Worm (Caenorhabditis elegans) whole organism, midembryonic: ENCODE measurements around the gene F28G4.3.

Experiments used
- T22C8.4 ChIP-seq: fragments of 200-800 bp; sonication (Bioruptor generic); IDR thresholded peaks from 2 replicates; pipeline ENCODE4 v1.3.6; 2022; ENCODE audit warnings: missing genetic modification characterization, missing compliant biosample characterization
- cog-1 ChIP-seq: sonication (generic microtip); optimal IDR thresholded peaks from 2 replicates; lab custom pipeline; 2016; ENCODE audit warnings: missing genetic modification characterization, missing compliant biosample characterization
- flt-1 ChIP-seq: fragments of 200-800 bp; sonication (Bioruptor generic); IDR thresholded peaks from 2 replicates; pipeline ENCODE4 v1.3.6; 2022; ENCODE audit warnings: missing genetic modification characterization, missing compliant biosample characterization
- klf-2 ChIP-seq: fragments of 200-800 bp; sonication (Bioruptor generic); conservative IDR thresholded peaks from 2 replicates; pipeline ENCODE4 v1.3.6; 2022; ENCODE audit warnings: missing genetic modification reagents, missing genetic modification characterization, missing compliant biosample characterization
- med-1 ChIP-seq: sonication (generic microtip); optimal IDR thresholded peaks from 2 replicates; lab custom pipeline; 2017; ENCODE audit warnings: missing genetic modification characterization, mild to moderate bottlenecking, missing compliant biosample characterization, antibody characterized with exemption, missing genetic modification reagents; ENCODE audit not compliant: insufficient read depth
- ref-1 ChIP-seq: fragments of 200-800 bp; sonication (Bioruptor generic); conservative IDR thresholded peaks from 2 replicates; pipeline ENCODE4 v1.3.6; 2022; ENCODE audit warnings: missing genetic modification reagents, missing genetic modification characterization, missing compliant biosample characterization
- tab-1 ChIP-seq: fragments of 200-800 bp; sonication (Bioruptor generic); IDR thresholded peaks from 2 replicates; pipeline ENCODE4 v1.3.6; 2022; ENCODE audit warnings: missing genetic modification characterization, missing compliant biosample characterization
- ztf-23 ChIP-seq: fragments of 200-800 bp; sonication (Bioruptor generic); IDR thresholded peaks from 2 replicates; pipeline ENCODE4 v1.3.6; 2022; ENCODE audit warnings: missing genetic modification reagents, missing genetic modification characterization, missing compliant biosample characterization
- ztf-29 ChIP-seq: fragments of 200-800 bp; sonication (Bioruptor generic); IDR thresholded peaks from 2 replicates; pipeline ENCODE4 v1.3.6; 2022; ENCODE audit warnings: missing genetic modification reagents, missing genetic modification characterization, missing compliant biosample characterization

Gene F28G4.3

ce11 chrV:16287619-16288018, at the start of gene F28G4.3:
Gene F28G4.3 (minus strand): TSS chrV:16287719.
- TF ChIP-seq med-1 (GFP tag; lab: Kevin White, UChicago) (no peak), ref-1 (GFP tag; lab: Robert Waterston, UW) (no peak), cog-1 (tag; lab: Kevin White, UChicago) (no peak), ztf-23 (GFP tag; lab: Robert Waterston, UW) (no peak), ztf-29 (GFP tag; lab: Robert Waterston, UW) (no peak), klf-2 (GFP tag; lab: Robert Waterston, UW) (no peak), flt-1 (no peak), tab-1 (GFP tag; lab: Robert Waterston, UW) (no peak), T22C8.4 (GFP tag; lab: Robert Waterston, UW) (no peak)

ce11 chrV:16336326-16336725, 48.8 kb upstream of the F28G4.3 start, which contains the start of gene srw-87:
Gene srw-87 (plus strand): TSS chrV:16336626.
- TF ChIP-seq flt-1 (no peak), ztf-23 (GFP tag; lab: Robert Waterston, UW) (no peak), tab-1 (GFP tag; lab: Robert Waterston, UW) (no peak), cog-1 (tag; lab: Kevin White, UChicago) (no peak), med-1 (GFP tag; lab: Kevin White, UChicago) (no peak), ztf-29 (GFP tag; lab: Robert Waterston, UW) (no peak), klf-2 (GFP tag; lab: Robert Waterston, UW) (no peak), T22C8.4 (GFP tag; lab: Robert Waterston, UW) (no peak), ref-1 (GFP tag; lab: Robert Waterston, UW) (no peak)

ce11 chrV:16333412-16333811, 45.9 kb upstream of the F28G4.3 start, which contains the start of gene srh-167:
Gene srh-167 (plus strand): TSS chrV:16333712.
- TF ChIP-seq med-1 (GFP tag; lab: Kevin White, UChicago) (no peak), ztf-29 (GFP tag; lab: Robert Waterston, UW) (no peak), flt-1 (no peak), klf-2 (GFP tag; lab: Robert Waterston, UW) (no peak), cog-1 (tag; lab: Kevin White, UChicago) (no peak), tab-1 (GFP tag; lab: Robert Waterston, UW) (no peak), ref-1 (GFP tag; lab: Robert Waterston, UW) (no peak), T22C8.4 (GFP tag; lab: Robert Waterston, UW) (no peak), ztf-23 (GFP tag; lab: Robert Waterston, UW) (no peak)

ce11 chrV:16328849-16329248, 41.3 kb upstream of the F28G4.3 start, which contains the start of gene F57G8.7:
Gene F57G8.7 (plus strand): TSS chrV:16329149.
- no peak for TF ChIP-seq ztf-23 (GFP tag; lab: Robert Waterston, UW)
- TF ChIP-seq flt-1 = no peak
- no peak for TF ChIP-seq klf-2 (GFP tag; lab: Robert Waterston, UW)
- no peak for TF ChIP-seq ztf-29 (GFP tag; lab: Robert Waterston, UW)
- no peak for TF ChIP-seq ref-1 (GFP tag; lab: Robert Waterston, UW)

- TF ChIP-seq tab-1 (GFP tag; lab: Robert Waterston, UW) = no peak
- no peak for TF ChIP-seq cog-1 (tag; lab: Kevin White, UChicago)
- no peak for TF ChIP-seq med-1 (GFP tag; lab: Kevin White, UChicago)
- no peak for TF ChIP-seq ref-1 (GFP tag; lab: Robert Waterston, UW)
- no peak for TF ChIP-seq ztf-23 (GFP tag; lab: Robert Waterston, UW)
- no peak for TF ChIP-seq klf-2 (GFP tag; lab: Robert Waterston, UW)
- TF ChIP-seq T22C8.4 (GFP tag; lab: Robert Waterston, UW) = no peak
- TF ChIP-seq flt-1 = no peak
- no peak for TF ChIP-seq ztf-29 (GFP tag; lab: Robert Waterston, UW)
Measured at ce11 chrV:16322155-16322554, 34.6 kb upstream of the F28G4.3 start.

- TF ChIP-seq ztf-23 (GFP tag; lab: Robert Waterston, UW) (no peak), cog-1 (tag; lab: Kevin White, UChicago) (no peak)
Measured at ce11 chrV:16317244-16317643, 29.7 kb upstream of the F28G4.3 start, which contains the start of gene srh-180. Gene srh-180 (plus strand): TSS chrV:16317544.

ce11 chrV:16315004-16315403, 27.5 kb upstream of the F28G4.3 start, which contains the start of gene str-214:
Gene str-214 (plus strand): TSS chrV:16315304.
- TF ChIP-seq ztf-23 (GFP tag; lab: Robert Waterston, UW) (no peak), ref-1 (GFP tag; lab: Robert Waterston, UW) (no peak), cog-1 (tag; lab: Kevin White, UChicago) (no peak), tab-1 (GFP tag; lab: Robert Waterston, UW) (no peak), ztf-29 (GFP tag; lab: Robert Waterston, UW) (no peak), T22C8.4 (GFP tag; lab: Robert Waterston, UW) (no peak), klf-2 (GFP tag; lab: Robert Waterston, UW) (no peak), med-1 (GFP tag; lab: Kevin White, UChicago) (no peak), flt-1 (no peak)

ce11 chrV:16309523-16309922, 22.0 kb upstream of the F28G4.3 start, which contains the start of gene oac-7:
Gene oac-7 (plus strand): TSS chrV:16309805.
- no peak for TF ChIP-seq med-1 (GFP tag; lab: Kevin White, UChicago)
- TF ChIP-seq T22C8.4 (GFP tag; lab: Robert Waterston, UW) = no peak
- TF ChIP-seq ref-1 (GFP tag; lab: Robert Waterston, UW) = no peak
- no peak for TF ChIP-seq flt-1
- TF ChIP-seq tab-1 (GFP tag; lab: Robert Waterston, UW) = no peak
- TF ChIP-seq cog-1 (tag; lab: Kevin White, UChicago) = no peak

ce11 chrV:16308343-16308742, 20.8 kb upstream of the F28G4.3 start:
- TF ChIP-seq med-1 (GFP tag; lab: Kevin White, UChicago) = no peak
- no peak for TF ChIP-seq flt-1
- TF ChIP-seq T22C8.4 (GFP tag; lab: Robert Waterston, UW) = no peak
- no peak for TF ChIP-seq klf-2 (GFP tag; lab: Robert Waterston, UW)
- TF ChIP-seq ztf-29 (GFP tag; lab: Robert Waterston, UW) = no peak
- no peak for TF ChIP-seq ztf-23 (GFP tag; lab: Robert Waterston, UW)
- TF ChIP-seq ref-1 (GFP tag; lab: Robert Waterston, UW) = no peak
- no peak for TF ChIP-seq tab-1 (GFP tag; lab: Robert Waterston, UW)
- no peak for TF ChIP-seq cog-1 (tag; lab: Kevin White, UChicago)
